Fruit fly (Drosophila melanogaster): ENCODE results near the gene CG34165.

DNA sequence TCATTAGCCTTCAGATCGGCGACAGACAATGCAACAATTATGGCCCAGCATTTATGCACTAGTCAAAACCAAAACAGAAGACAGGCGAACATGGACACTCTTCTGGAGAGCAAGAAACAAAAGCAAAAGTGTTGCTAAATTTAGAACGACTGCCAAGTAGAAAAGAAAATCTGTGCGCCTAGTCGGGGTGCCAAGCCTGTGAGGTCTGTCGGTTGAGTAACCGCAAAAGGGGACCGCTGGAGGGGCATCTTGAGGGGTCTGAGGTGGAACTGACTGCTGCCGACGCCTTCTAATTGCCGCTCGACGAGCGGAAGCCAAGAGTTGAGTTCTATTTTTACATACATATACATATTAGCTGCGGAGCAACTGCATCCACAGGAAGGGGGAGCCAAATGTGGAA lies 28.6 kb upstream of the CG34165 start:
- no peak for TF ChIP-seq psq (optimal IDR thresholded peaks at IDR 0.05)
- no peak for TF ChIP-seq pan (optimal IDR thresholded peaks at IDR 0.05)
- TF ChIP-seq Dll (optimal IDR thresholded peaks at IDR 0.05): no peak
- no peak for TF ChIP-seq usp (GFP tag; optimal IDR thresholded peaks at IDR 0.05)

Measured in whole organism.